Fruit fly (Drosophila melanogaster): ENCODE measurements around the gene CG17350.

dm6 chr2L:19364075-19364474 lies 16.7 kb upstream of the CG17350 start, which contains the start of gene CG13086:
- TF ChIP-seq H15 (GFP tag; IDR thresholded peaks at IDR 0.05) (no peak), corto (GFP tag; optimal IDR thresholded peaks at IDR 0.05) (no peak), grn (GFP tag; optimal IDR thresholded peaks at IDR 0.05) (no peak), CG15479 (GFP tag; optimal IDR thresholded peaks at IDR 0.05) (no peak), CG9932 (GFP tag; IDR thresholded peaks at IDR 0.05) (no peak), Neu2 (GFP tag; optimal IDR thresholded peaks at IDR 0.05; ENCODE audit: borderline replicate concordance) (no peak), sim (GFP tag; IDR thresholded peaks at IDR 0.05) (no peak), Bdp1 (GFP tag; optimal IDR thresholded peaks at IDR 0.05) (no peak), Vsx1 (GFP tag; optimal IDR thresholded peaks at IDR 0.05) (no peak), CG13123 (GFP tag; optimal IDR thresholded peaks at IDR 0.05) (no peak), sc (optimal IDR thresholded peaks at IDR 0.05) (no peak), sc (GFP tag; optimal IDR thresholded peaks at IDR 0.05) (no peak), CG5180 (GFP tag; optimal IDR thresholded peaks at IDR 0.05) (no peak)
